Fruit fly (Drosophila melanogaster) whole organism: Measurements from ENCODE around the gene CG15263.

Experiments
- CG8478 ChIP-seq: fragments of >200 bp; optimal IDR thresholded peaks from 2 replicates; lab custom pipeline; 2018; ENCODE audit warnings: inconsistent platforms
- EcR ChIP-seq, 2 experiments: fragments of >200 bp; optimal IDR thresholded peaks; 2 replicates each; lab custom pipeline; 2017; ENCODE audit warnings: missing biosample characterization in 2 of 2, missing genetic modification characterization in 2 of 2, missing genetic modification reagents in 2 of 2
- pan ChIP-seq: fragments of >200 bp; optimal IDR thresholded peaks from 2 replicates; lab custom pipeline; 2017
- psq ChIP-seq: fragments of >200 bp; optimal IDR thresholded peaks from 2 replicates; lab custom pipeline; 2017
- usp ChIP-seq: fragments of >200 bp; optimal IDR thresholded peaks from 2 replicates; lab custom pipeline; 2017; ENCODE audit warnings: missing biosample characterization, missing genetic modification characterization, mixed read lengths

DNA sequence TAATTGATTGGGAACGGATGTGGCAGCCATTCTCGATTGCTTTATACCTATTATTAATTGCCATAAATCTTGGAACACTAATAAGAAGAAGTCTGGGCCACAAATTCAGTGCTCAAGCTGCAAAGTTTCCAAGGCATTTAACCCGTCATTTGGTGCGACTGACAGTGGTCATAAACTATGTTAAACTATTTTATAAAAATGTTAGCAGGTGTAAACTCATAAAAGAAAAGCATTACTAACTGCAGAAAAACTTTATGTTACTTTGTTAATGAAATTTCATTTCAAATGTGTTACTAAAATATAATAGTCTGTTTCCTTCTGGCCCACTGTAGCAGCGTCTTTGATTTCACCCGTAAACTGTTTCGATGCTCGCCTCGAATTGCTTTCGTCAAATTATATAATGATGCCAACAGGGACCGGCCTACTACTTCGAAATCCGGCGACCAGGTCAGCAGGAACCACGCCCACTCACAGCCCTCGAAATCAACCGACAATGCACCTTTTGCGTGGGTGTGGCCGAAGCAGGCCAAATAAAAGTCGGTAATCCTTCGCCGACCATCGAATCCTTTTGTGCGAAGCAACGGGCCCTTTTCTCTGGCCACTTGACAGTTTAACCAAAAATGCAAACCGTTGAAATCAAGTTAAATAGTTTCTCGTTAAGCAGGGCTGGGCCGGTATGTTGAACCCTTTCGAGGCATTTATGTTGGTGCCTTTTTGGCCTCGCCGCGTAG is 40.9 kb downstream of the CG15263 start:
- TF ChIP-seq pan: no peak
- TF ChIP-seq psq (lab: Kevin White, UChicago): no peak
- TF ChIP-seq usp: no peak
- no peak for TF ChIP-seq CG8478 (lab: Kevin White, UChicago)
- TF ChIP-seq EcR (GFP tag; optimal IDR thresholded peaks at IDR 0.05; lab: Kevin White, UChicago): no peak
